Fruit fly (Drosophila melanogaster): ENCODE results near the gene CG6216.

DNA sequence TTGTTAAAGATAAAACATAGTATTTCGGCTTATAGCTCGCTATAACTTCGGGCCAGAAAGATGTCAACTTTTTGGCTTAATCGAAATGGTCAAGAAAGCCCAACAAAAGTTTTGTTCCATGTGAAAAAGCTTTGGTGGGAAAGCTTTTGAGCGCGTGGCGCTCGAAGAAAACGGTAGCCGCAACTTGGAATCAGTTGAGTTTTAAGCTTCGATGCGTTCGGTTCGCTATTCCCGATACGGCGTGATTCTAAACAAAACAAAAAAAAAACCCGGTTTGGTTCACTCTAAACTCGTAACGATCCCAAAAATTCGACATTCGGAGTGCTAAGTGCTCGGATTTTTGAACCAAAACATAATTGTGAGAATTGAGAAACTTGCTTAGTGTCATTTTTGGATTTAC lies 14.7 kb downstream of the CG6216 start, which contains the start of gene IRSp53:
- TF ChIP-seq CG8478 (optimal IDR thresholded peaks at IDR 0.05) (no peak), CTCF (optimal IDR thresholded peaks at IDR 0.05) (no peak)

Measured in S2 (cell line).